Worm (Caenorhabditis elegans) whole organism, L2 larva: Measurements from ENCODE around the gene C45H4.14.

Experiments
- C34F6.9 ChIP-seq: fragments of 150-350 bp; optimal IDR thresholded peaks from 2 replicates; lab custom pipeline; 2014; ENCODE audit warnings: missing biosample characterization, missing genetic modification characterization
- F13H6.1 ChIP-seq: sonication (generic microtip); optimal IDR thresholded peaks from 2 replicates; lab custom pipeline; 2016; ENCODE audit warnings: missing genetic modification characterization, missing compliant biosample characterization
- R02D3.7 ChIP-seq: fragments of 150-350 bp; optimal IDR thresholded peaks from 2 replicates; lab custom pipeline; 2014; ENCODE audit warnings: missing biosample characterization, missing genetic modification characterization
- Y55F3AM.14 ChIP-seq: fragments of 200-800 bp; sonication (Bioruptor generic); optimal IDR thresholded peaks from 2 replicates; lab custom pipeline; 2018; ENCODE audit warnings: mild to moderate bottlenecking, missing genetic modification characterization, missing compliant biosample characterization
- ZK546.5 ChIP-seq: sonication (generic microtip); optimal IDR thresholded peaks from 2 replicates; lab custom pipeline; 2017; ENCODE audit warnings: missing biosample characterization, missing genetic modification characterization
- alr-1 ChIP-seq: fragments of 150-350 bp; optimal IDR thresholded peaks from 2 replicates; lab custom pipeline; 2014; ENCODE audit warnings: missing biosample characterization, missing genetic modification characterization
- ama-1 ChIP-seq: fragments of 150-350 bp; optimal IDR thresholded peaks from 2 replicates; lab custom pipeline; 2018; ENCODE audit warnings: inconsistent platforms
- blmp-1 ChIP-seq: sonication (generic microtip); optimal IDR thresholded peaks from 2 replicates; lab custom pipeline; 2017; ENCODE audit warnings: missing genetic modification characterization, mild to moderate bottlenecking, missing compliant biosample characterization, antibody characterized with exemption, moderate library complexity; ENCODE audit not compliant: insufficient read depth
- ceh-16 ChIP-seq: fragments of 150-350 bp; optimal IDR thresholded peaks from 2 replicates; lab custom pipeline; 2014; ENCODE audit warnings: missing biosample characterization, missing genetic modification characterization
- ceh-82 ChIP-seq: fragments of 150-350 bp; optimal IDR thresholded peaks from 2 replicates; lab custom pipeline; 2014; ENCODE audit warnings: missing biosample characterization, missing genetic modification characterization
- crh-2 ChIP-seq: sonication (generic microtip); optimal IDR thresholded peaks from 2 replicates; lab custom pipeline; 2017; ENCODE audit warnings: missing biosample characterization, missing genetic modification characterization
- dmd-4 ChIP-seq: sonication (generic microtip); optimal IDR thresholded peaks from 2 replicates; lab custom pipeline; 2017; ENCODE audit warnings: missing biosample characterization, missing genetic modification characterization
- egl-27 ChIP-seq: sonication (generic microtip); optimal IDR thresholded peaks from 3 replicates; lab custom pipeline; 2017; ENCODE audit warnings: missing biosample characterization, missing genetic modification reagents, missing genetic modification characterization
- elt-1 ChIP-seq: fragments of 150-350 bp; optimal IDR thresholded peaks from 2 replicates; lab custom pipeline; 2014; ENCODE audit warnings: missing biosample characterization, missing genetic modification characterization
- elt-3 ChIP-seq: sonication (generic microtip); optimal IDR thresholded peaks from 2 replicates; lab custom pipeline; 2017; ENCODE audit warnings: missing biosample characterization, missing genetic modification characterization
- fos-1 ChIP-seq: fragments of 150-350 bp; optimal IDR thresholded peaks from 2 replicates; lab custom pipeline; 2014; ENCODE audit warnings: missing biosample characterization, missing genetic modification characterization
- gmeb-1 ChIP-seq: fragments of 150-350 bp; optimal IDR thresholded peaks from 2 replicates; lab custom pipeline; 2014; ENCODE audit warnings: missing biosample characterization, missing genetic modification characterization
- lin-11 ChIP-seq: fragments of 150-350 bp; sonication (generic microtip); optimal IDR thresholded peaks from 2 replicates; lab custom pipeline; 2014; ENCODE audit warnings: missing biosample characterization, missing genetic modification characterization, inconsistent platforms, mixed read lengths
- lin-13 ChIP-seq: fragments of 150-350 bp; optimal IDR thresholded peaks from 2 replicates; lab custom pipeline; 2014; ENCODE audit warnings: missing biosample characterization, missing genetic modification reagents, missing genetic modification characterization
- lin-39 ChIP-seq: fragments of 150-350 bp; optimal IDR thresholded peaks from 2 replicates; lab custom pipeline; 2014; ENCODE audit warnings: missing biosample characterization, missing genetic modification reagents, missing genetic modification characterization
- lsy-2 ChIP-seq, 2 experiments: fragments of 150-350 bp in 1 of 2; sonication (generic microtip) in 1 of 2; optimal IDR thresholded peaks; 2 replicates each; lab custom pipeline; 2014 to 2017; ENCODE audit warnings: missing biosample characterization in 2 of 2, missing genetic modification characterization in 2 of 2
- mab-5 ChIP-seq: fragments of 150-350 bp; optimal IDR thresholded peaks from 2 replicates; lab custom pipeline; 2014; ENCODE audit warnings: missing biosample characterization, missing genetic modification characterization
- mbf-1 ChIP-seq: sonication (generic microtip); optimal IDR thresholded peaks from 2 replicates; lab custom pipeline; 2017; ENCODE audit warnings: missing biosample characterization, missing genetic modification characterization
- mdl-1 ChIP-seq, 2 experiments: fragments of 150-350 bp in 1 of 2; sonication (generic microtip) in 1 of 2; optimal IDR thresholded peaks; 2 replicates each; lab custom pipeline; 2017; ENCODE audit warnings: missing biosample characterization in 2 of 2, missing genetic modification characterization in 2 of 2
- nhr-11 ChIP-seq: fragments of 150-350 bp; optimal IDR thresholded peaks from 2 replicates; lab custom pipeline; 2014; ENCODE audit warnings: missing biosample characterization, missing genetic modification characterization
- nhr-129 ChIP-seq: fragments of 150-350 bp; optimal IDR thresholded peaks from 2 replicates; lab custom pipeline; 2014; ENCODE audit warnings: missing biosample characterization, missing genetic modification characterization
- nhr-21 ChIP-seq: fragments of 150-350 bp; optimal IDR thresholded peaks from 2 replicates; lab custom pipeline; 2014; ENCODE audit warnings: missing biosample characterization, missing genetic modification characterization
- nhr-23 ChIP-seq: fragments of 150-350 bp; optimal IDR thresholded peaks from 2 replicates; lab custom pipeline; 2014; ENCODE audit warnings: missing biosample characterization, missing genetic modification reagents, missing genetic modification characterization
- nhr-237 ChIP-seq: fragments of 150-350 bp; optimal IDR thresholded peaks from 2 replicates; lab custom pipeline; 2014; ENCODE audit warnings: missing biosample characterization, missing genetic modification characterization
- nhr-25 ChIP-seq: fragments of 150-350 bp; sonication (generic microtip); optimal IDR thresholded peaks from 3 replicates; lab custom pipeline; 2014; ENCODE audit warnings: missing biosample characterization, missing genetic modification characterization
- peb-1 ChIP-seq: fragments of 150-350 bp; optimal IDR thresholded peaks from 2 replicates; lab custom pipeline; 2014; ENCODE audit warnings: missing biosample characterization, missing genetic modification characterization
- sem-4 ChIP-seq: fragments of 150-350 bp; optimal IDR thresholded peaks from 2 replicates; lab custom pipeline; 2014; ENCODE audit warnings: missing biosample characterization, missing genetic modification reagents, missing genetic modification characterization
- sma-3 ChIP-seq: sonication (generic microtip); optimal IDR thresholded peaks from 2 replicates; lab custom pipeline; 2016; ENCODE audit warnings: missing genetic modification reagents, missing genetic modification characterization, missing compliant biosample characterization
- sma-9 ChIP-seq, 2 experiments: fragments of 150-350 bp in 1 of 2; sonication (generic microtip) in 1 of 2; optimal IDR thresholded peaks; 2 replicates each; lab custom pipeline; 2014 to 2016; ENCODE audit warnings: missing genetic modification characterization in 2 of 2, mild to moderate bottlenecking in 1 of 2, missing biosample characterization in 1 of 2, missing compliant biosample characterization in 1 of 2, missing genetic modification reagents in 1 of 2, moderate library complexity in 1 of 2
- unc-39 ChIP-seq: fragments of 150-350 bp; optimal IDR thresholded peaks from 2 replicates; lab custom pipeline; 2014; ENCODE audit warnings: missing biosample characterization, missing genetic modification characterization
- unc-55 ChIP-seq: fragments of 150-350 bp; sonication (generic microtip); optimal IDR thresholded peaks from 3 replicates; lab custom pipeline; 2014; ENCODE audit warnings: missing biosample characterization, missing genetic modification reagents, missing genetic modification characterization
- unc-62 ChIP-seq: fragments of 150-350 bp; optimal IDR thresholded peaks from 2 replicates; lab custom pipeline; 2014; ENCODE audit warnings: missing biosample characterization, missing genetic modification reagents, missing genetic modification characterization
- zag-1 ChIP-seq: fragments of 150-350 bp; optimal IDR thresholded peaks from 2 replicates; lab custom pipeline; 2014; ENCODE audit warnings: missing biosample characterization, missing genetic modification characterization
- ztf-1 ChIP-seq: fragments of 200-800 bp; sonication (Bioruptor generic); conservative IDR thresholded peaks from 2 replicates; pipeline ENCODE4 v1.3.6; 2022; ENCODE audit warnings: missing genetic modification characterization, missing compliant biosample characterization
- ztf-11 ChIP-seq: sonication (generic microtip); optimal IDR thresholded peaks from 2 replicates; lab custom pipeline; 2017; ENCODE audit warnings: missing biosample characterization, missing genetic modification characterization
- ztf-4 ChIP-seq: fragments of 150-350 bp; optimal IDR thresholded peaks from 2 replicates; lab custom pipeline; 2014; ENCODE audit warnings: missing biosample characterization, missing genetic modification characterization

C45H4.14 gene

ce11 chrV:2137010-2137409 lies 22.2 kb downstream of the C45H4.14 start:
- no peak for TF ChIP-seq lin-11 (tag; lab: Kevin White, UChicago)
- TF ChIP-seq, all 48 proteins: peak for 0

- no peak for TF ChIP-seq nhr-237 (tag; lab: Kevin White, UChicago)
- peak; percentile 31 for TF ChIP-seq lin-11 (tag; lab: Kevin White, UChicago)
- no peak for TF ChIP-seq R02D3.7 (tag; lab: Kevin White, UChicago)
- peak; percentile 87 for TF ChIP-seq nhr-129 (tag; lab: Kevin White, UChicago)
- no peak for TF ChIP-seq elt-3 (tag; lab: Kevin White, UChicago)
- peak; percentile 3 for TF ChIP-seq nhr-25 (tag; lab: Kevin White, UChicago)
- TF ChIP-seq ama-1 (lab: Kevin White, UChicago), result no peak
- no peak for TF ChIP-seq mbf-1
- peak; percentile 24 for TF ChIP-seq C34F6.9
- no peak for TF ChIP-seq egl-27 (tag; lab: Kevin White, UChicago)
- peak; percentile 25 for TF ChIP-seq nhr-21 (tag; lab: Kevin White, UChicago)
- TF ChIP-seq alr-1, result no peak
- TF ChIP-seq ztf-1 (GFP tag; lab: Robert Waterston, UW), result no peak
- no peak for TF ChIP-seq gmeb-1 (tag; lab: Kevin White, UChicago)
- TF ChIP-seq ceh-82 (tag; lab: Kevin White, UChicago), result no peak
- TF ChIP-seq ZK546.5 (tag; lab: Kevin White, UChicago), result no peak
- TF ChIP-seq peb-1 (tag; lab: Kevin White, UChicago), result no peak
- peak; percentile 36 for TF ChIP-seq F13H6.1 (tag; lab: Kevin White, UChicago)
- TF ChIP-seq nhr-11 (tag; lab: Kevin White, UChicago), result no peak
- TF ChIP-seq nhr-23 (tag; lab: Kevin White, UChicago), result no peak
- TF ChIP-seq blmp-1, result no peak
- TF ChIP-seq sma-9 (GFP tag; optimal IDR thresholded peaks at IDR 0.05; lab: Kevin White, UChicago), result peak; percentile 71
- no peak for TF ChIP-seq sma-9 (tag; optimal IDR thresholded peaks at IDR 0.05; lab: Kevin White, UChicago)
- TF ChIP-seq elt-1 (tag; lab: Kevin White, UChicago), result no peak
- TF ChIP-seq mdl-1 (tag; optimal IDR thresholded peaks at IDR 0.05; lab: Kevin White, UChicago), result peak; percentile 20 to 44
- peak; percentile 42 for TF ChIP-seq fos-1 (tag; lab: Kevin White, UChicago)
- TF ChIP-seq lsy-2 (tag; optimal IDR thresholded peaks at IDR 0.05; lab: Kevin White, UChicago), result peak in 1 of 2 experiments; percentile 11
- peak; percentile 5 for TF ChIP-seq zag-1 (tag; lab: Kevin White, UChicago)
These were observed 23.9 kb downstream of the C45H4.14 start for ce11 chrV:2135323-2135722.

ce11 chrV:2134340-2134739 lies 24.9 kb downstream of the C45H4.14 start:
- TF ChIP-seq lin-13 (GFP tag; lab: Kevin White, UChicago) (no peak), sma-9 (GFP tag; optimal IDR thresholded peaks at IDR 0.05; lab: Kevin White, UChicago) (peak; percentile 52), sma-9 (tag; optimal IDR thresholded peaks at IDR 0.05; lab: Kevin White, UChicago) (no peak), lsy-2 (tag; optimal IDR thresholded peaks at IDR 0.05; lab: Kevin White, UChicago) (peak in 1 of 2 experiments; percentile 23), F13H6.1 (tag; lab: Kevin White, UChicago) (peak; percentile 53), mdl-1 (tag; optimal IDR thresholded peaks at IDR 0.05; lab: Kevin White, UChicago) (no peak), sem-4 (tag; lab: Kevin White, UChicago) (peak; percentile 43), Y55F3AM.14 (GFP tag; lab: Kevin White, UChicago) (peak; percentile 26)

- TF ChIP-seq mdl-1 (tag; optimal IDR thresholded peaks at IDR 0.05; lab: Kevin White, UChicago), result peak; percentile 58 to 86
- no peak for TF ChIP-seq ama-1 (lab: Kevin White, UChicago)
- TF ChIP-seq unc-62, result no peak
- no peak for TF ChIP-seq ztf-1 (GFP tag; lab: Robert Waterston, UW)
- peak; percentile 78 for TF ChIP-seq nhr-129 (tag; lab: Kevin White, UChicago)
- no peak for TF ChIP-seq mab-5
- no peak for TF ChIP-seq unc-39 (tag; lab: Kevin White, UChicago)
- TF ChIP-seq peb-1 (tag; lab: Kevin White, UChicago), result no peak
- peak; percentile 50 for TF ChIP-seq lin-13 (GFP tag; lab: Kevin White, UChicago)
- peak; percentile 29 for TF ChIP-seq ztf-4 (tag; lab: Kevin White, UChicago)
- peak in 1 of 2 experiments; percentile 68 for TF ChIP-seq lsy-2 (tag; optimal IDR thresholded peaks at IDR 0.05; lab: Kevin White, UChicago)
- TF ChIP-seq elt-1 (tag; lab: Kevin White, UChicago), result no peak
- peak; percentile 93 for TF ChIP-seq sma-9 (GFP tag; optimal IDR thresholded peaks at IDR 0.05; lab: Kevin White, UChicago)
- TF ChIP-seq sma-9 (tag; optimal IDR thresholded peaks at IDR 0.05; lab: Kevin White, UChicago), result no peak
- no peak for TF ChIP-seq mbf-1
- TF ChIP-seq crh-2 (tag; lab: Kevin White, UChicago), result peak; percentile 62
- peak; percentile 69 for TF ChIP-seq sem-4 (tag; lab: Kevin White, UChicago)
- peak; percentile 78 for TF ChIP-seq Y55F3AM.14 (GFP tag; lab: Kevin White, UChicago)
- no peak for TF ChIP-seq lin-39 (tag; lab: Kevin White, UChicago)
- TF ChIP-seq C34F6.9, result peak; percentile 84
- peak; percentile 11 for TF ChIP-seq egl-27 (tag; lab: Kevin White, UChicago)
- TF ChIP-seq sma-3 (GFP tag; lab: Kevin White, UChicago), result no peak
- peak; percentile 87 for TF ChIP-seq F13H6.1 (tag; lab: Kevin White, UChicago)
- no peak for TF ChIP-seq dmd-4 (tag; lab: Kevin White, UChicago)
- no peak for TF ChIP-seq ceh-16 (tag; lab: Kevin White, UChicago)
- TF ChIP-seq lin-11 (tag; lab: Kevin White, UChicago), result peak; percentile 64
- TF ChIP-seq nhr-25 (tag; lab: Kevin White, UChicago), result no peak
- peak; percentile 83 for TF ChIP-seq zag-1 (tag; lab: Kevin White, UChicago)
- TF ChIP-seq ztf-11 (tag; lab: Kevin White, UChicago), result no peak
- TF ChIP-seq fos-1 (tag; lab: Kevin White, UChicago), result peak; percentile 9
- peak; percentile 59 for TF ChIP-seq unc-55
- TF ChIP-seq ceh-82 (tag; lab: Kevin White, UChicago), result no peak
These were observed 25.7 kb downstream of the C45H4.14 start for ce11 chrV:2133512-2133911.
